Worm (Caenorhabditis elegans): ENCODE data around the gene Y11D7A.3.

ce11 chrIV:9216437-9216836, 16.5 kb upstream of the Y11D7A.3 start:
- TF ChIP-seq T22C8.4 (GFP tag; IDR thresholded peaks at IDR 0.05) (no peak), flt-1 (GFP tag; IDR thresholded peaks at IDR 0.05) (0 out of 2 replicates have a peak, but pooled peaks have one; percentile 11), tab-1 (GFP tag; IDR thresholded peaks at IDR 0.05) (no peak), ztf-29 (GFP tag; IDR thresholded peaks at IDR 0.05) (no peak), med-1 (GFP tag; optimal IDR thresholded peaks at IDR 0.05; ENCODE audit: insufficient read depth) (no peak), cog-1 (tag; optimal IDR thresholded peaks at IDR 0.05) (no peak)

Measured in whole organism, midembryonic.